Fruit fly (Drosophila melanogaster): ENCODE results near the gene Z600.

dm6 chr3L:15537916-15538581 is 29.2 kb downstream of the Z600 start:
- TF ChIP-seq insv (optimal IDR thresholded peaks at IDR 0.05) (no peak), Sin3A (optimal IDR thresholded peaks at IDR 0.05) (no peak), ttk (optimal IDR thresholded peaks at IDR 0.05) (no peak), h (optimal IDR thresholded peaks at IDR 0.05) (no peak), psq (optimal IDR thresholded peaks at IDR 0.05) (no peak)

Data from Kc167 (cell line).